Worm (Caenorhabditis elegans) whole organism, young adult: ENCODE measurements around the gene col-96.

ENCODE experiments used
- B0019.2 ChIP-seq: fragments of 200-800 bp; sonication (Bioruptor generic); conservative IDR thresholded peaks from 2 replicates; pipeline ENCODE4 v1.3.6; 2022; ENCODE audit warnings: missing genetic modification reagents, missing genetic modification characterization, missing compliant biosample characterization
- B0336.3 ChIP-seq: fragments of 200-800 bp; sonication (Bioruptor generic); IDR thresholded peaks from 2 replicates; pipeline ENCODE4 v1.3.6; 2022; ENCODE audit warnings: missing genetic modification characterization, missing compliant biosample characterization
- F33H1.4 ChIP-seq: fragments of 200-800 bp; sonication (Bioruptor generic); IDR thresholded peaks from 2 replicates; pipeline ENCODE4 v1.3.6; 2022; ENCODE audit warnings: missing genetic modification reagents, missing genetic modification characterization, missing compliant biosample characterization
- F39B2.1 ChIP-seq: fragments of 200-800 bp; sonication (Bioruptor generic); IDR thresholded peaks from 2 replicates; pipeline ENCODE4 v1.3.6; 2022; ENCODE audit warnings: missing genetic modification reagents, missing genetic modification characterization, missing compliant biosample characterization
- F49E8.2 ChIP-seq: sonication (generic microtip); optimal IDR thresholded peaks from 3 replicates; lab custom pipeline; 2017; ENCODE audit warnings: missing genetic modification characterization, mild to moderate bottlenecking, missing compliant biosample characterization, antibody characterized with exemption, moderate library complexity; ENCODE audit not compliant: insufficient read depth
- F52B5.7 ChIP-seq: sonication (generic microtip); optimal IDR thresholded peaks from 2 replicates; lab custom pipeline; 2016; ENCODE audit warnings: mild to moderate bottlenecking, missing genetic modification characterization, missing compliant biosample characterization
- F57C9.4 ChIP-seq: sonication (generic microtip); optimal IDR thresholded peaks from 2 replicates; lab custom pipeline; 2017; ENCODE audit warnings: mild to moderate bottlenecking, missing genetic modification characterization, missing compliant biosample characterization
- K11D2.4 ChIP-seq: fragments of 200-800 bp; sonication (Bioruptor generic); IDR thresholded peaks from 2 replicates; pipeline ENCODE4 v1.3.6; 2022; ENCODE audit warnings: missing genetic modification reagents, missing genetic modification characterization, missing compliant biosample characterization
- T07F8.4 ChIP-seq: sonication (generic microtip); optimal IDR thresholded peaks from 2 replicates; lab custom pipeline; 2016; ENCODE audit warnings: mild to moderate bottlenecking, missing genetic modification characterization, moderate library complexity, missing compliant biosample characterization
- T26A5.8 ChIP-seq: sonication (generic microtip); optimal IDR thresholded peaks from 2 replicates; lab custom pipeline; 2016; ENCODE audit warnings: missing genetic modification characterization, missing compliant biosample characterization
- Y79H2A.3 ChIP-seq: fragments of 200-800 bp; sonication (Bioruptor generic); conservative IDR thresholded peaks from 2 replicates; pipeline ENCODE4 v1.3.6; 2022; ENCODE audit warnings: missing genetic modification reagents, missing genetic modification characterization, missing compliant biosample characterization
- ZK185.1 ChIP-seq: sonication (generic microtip); optimal IDR thresholded peaks from 2 replicates; lab custom pipeline; 2016; ENCODE audit warnings: mild to moderate bottlenecking, missing genetic modification characterization, missing compliant biosample characterization; ENCODE audit not compliant: poor library complexity, severe bottlenecking
- atf-7 ChIP-seq: sonication (generic microtip); optimal IDR thresholded peaks from 2 replicates; lab custom pipeline; 2017; ENCODE audit warnings: mild to moderate bottlenecking, missing genetic modification characterization, missing compliant biosample characterization
- attf-3 ChIP-seq: fragments of 200-800 bp; sonication (Bioruptor generic); conservative IDR thresholded peaks from 2 replicates; pipeline ENCODE4 v1.3.6; 2022; ENCODE audit warnings: missing genetic modification reagents, missing genetic modification characterization, missing compliant biosample characterization
- attf-5 ChIP-seq: fragments of 200-800 bp; sonication (Bioruptor generic); optimal IDR thresholded peaks from 2 replicates; lab custom pipeline; 2018; ENCODE audit warnings: mild to moderate bottlenecking, missing genetic modification characterization, missing compliant biosample characterization
- attf-6 ChIP-seq: fragments of 200-800 bp; sonication (Bioruptor generic); IDR thresholded peaks from 2 replicates; pipeline ENCODE4 v1.3.6; 2022; ENCODE audit warnings: missing genetic modification reagents, missing genetic modification characterization, missing compliant biosample characterization
- ccch-3 ChIP-seq: fragments of 200-800 bp; sonication (Bioruptor generic); optimal IDR thresholded peaks from 2 replicates; lab custom pipeline; 2018; ENCODE audit warnings: mild to moderate bottlenecking, missing genetic modification characterization, missing compliant biosample characterization
- cebp-1 ChIP-seq, 2 experiments: fragments of 200-800 bp in 1 of 2; sonication (Bioruptor generic) in 1 of 2; sonication (generic microtip) in 1 of 2; IDR thresholded peaks in 1 of 2; optimal IDR thresholded peaks in 1 of 2; 2 replicates each; pipeline versions ENCODE4 v1.3.6 to Lab custom; 2017 to 2022; ENCODE audit warnings: missing compliant biosample characterization in 2 of 2, missing genetic modification characterization in 2 of 2, mild to moderate bottlenecking in 1 of 2, missing genetic modification reagents in 1 of 2, moderate library complexity in 1 of 2
- ceh-100 ChIP-seq: fragments of 200-800 bp; sonication (Bioruptor generic); IDR thresholded peaks from 2 replicates; pipeline ENCODE4 v1.3.6; 2022; ENCODE audit warnings: missing genetic modification reagents, missing genetic modification characterization, missing compliant biosample characterization
- ceh-91 ChIP-seq: fragments of 200-800 bp; sonication (Bioruptor generic); IDR thresholded peaks from 2 replicates; pipeline ENCODE4 v1.3.6; 2022; ENCODE audit warnings: missing genetic modification reagents, missing genetic modification characterization, missing compliant biosample characterization
- egl-44 ChIP-seq: fragments of 200-800 bp; sonication (Bioruptor generic); IDR thresholded peaks from 2 replicates; pipeline ENCODE4 v1.3.6; 2022; ENCODE audit warnings: missing genetic modification reagents, missing genetic modification characterization, missing compliant biosample characterization
- hlh-26 ChIP-seq: fragments of 200-800 bp; sonication (Bioruptor generic); conservative IDR thresholded peaks from 2 replicates; pipeline ENCODE4 v1.3.6; 2022; ENCODE audit warnings: missing genetic modification reagents, missing genetic modification characterization, missing compliant biosample characterization
- hmg-1.2 ChIP-seq: fragments of 200-800 bp; sonication (Bioruptor generic); IDR thresholded peaks from 2 replicates; pipeline ENCODE4 v1.3.6; 2022; ENCODE audit warnings: missing genetic modification reagents, missing genetic modification characterization, missing compliant biosample characterization
- lag-1 ChIP-seq: fragments of 200-800 bp; sonication (Bioruptor generic); IDR thresholded peaks from 2 replicates; pipeline ENCODE4 v1.3.6; 2022; ENCODE audit warnings: missing genetic modification reagents, missing genetic modification characterization, missing compliant biosample characterization
- let-526 ChIP-seq: fragments of 200-800 bp; sonication (Bioruptor generic); IDR thresholded peaks from 2 replicates; pipeline ENCODE4 v1.3.6; 2022; ENCODE audit warnings: missing genetic modification reagents, missing genetic modification characterization, missing compliant biosample characterization
- lir-1 ChIP-seq: fragments of 200-800 bp; sonication (Bioruptor generic); conservative IDR thresholded peaks from 2 replicates; pipeline ENCODE4 v1.3.6; 2022; ENCODE audit warnings: missing genetic modification reagents, missing genetic modification characterization, missing compliant biosample characterization
- lsy-27 ChIP-seq: sonication (generic microtip); optimal IDR thresholded peaks from 2 replicates; lab custom pipeline; 2017; ENCODE audit warnings: missing genetic modification characterization, mild to moderate bottlenecking, missing compliant biosample characterization, antibody characterized with exemption, missing genotype, borderline replicate concordance; ENCODE audit not compliant: insufficient read depth
- madf-8 ChIP-seq: fragments of 200-800 bp; sonication (Bioruptor generic); conservative IDR thresholded peaks from 2 replicates; pipeline ENCODE4 v1.3.6; 2022; ENCODE audit warnings: missing genetic modification reagents, missing genetic modification characterization, missing compliant biosample characterization
- mcd-1 ChIP-seq: fragments of 200-800 bp; sonication (Bioruptor generic); IDR thresholded peaks from 2 replicates; pipeline ENCODE4 v1.3.6; 2022; ENCODE audit warnings: missing genetic modification reagents, missing genetic modification characterization, missing compliant biosample characterization
- mes-4 ChIP-seq: sonication (generic microtip); optimal IDR thresholded peaks from 2 replicates; lab custom pipeline; 2016; ENCODE audit warnings: missing genotype, missing genetic modification characterization, missing compliant biosample characterization
- nhr-179 ChIP-seq: sonication (generic microtip); optimal IDR thresholded peaks from 2 replicates; lab custom pipeline; 2016; ENCODE audit warnings: mild to moderate bottlenecking, missing genetic modification characterization, missing compliant biosample characterization
- nhr-80 ChIP-seq: sonication (generic microtip); optimal IDR thresholded peaks from 2 replicates; lab custom pipeline; 2016; ENCODE audit warnings: missing genetic modification characterization, missing compliant biosample characterization
- nhr-90 ChIP-seq: sonication (generic microtip); optimal IDR thresholded peaks from 2 replicates; lab custom pipeline; 2016; ENCODE audit warnings: missing genotype, mild to moderate bottlenecking, missing genetic modification characterization, missing compliant biosample characterization
- pbrm-1 ChIP-seq: fragments of 200-800 bp; sonication (Bioruptor generic); IDR thresholded peaks from 2 replicates; pipeline ENCODE4 v1.3.6; 2022; ENCODE audit warnings: missing genetic modification reagents, missing genetic modification characterization, missing compliant biosample characterization
- sdz-38 ChIP-seq: sonication (generic microtip); optimal IDR thresholded peaks from 2 replicates; lab custom pipeline; 2016; ENCODE audit warnings: missing genotype, missing genetic modification characterization, missing compliant biosample characterization
- snpc-1.3 ChIP-seq: sonication (generic microtip); optimal IDR thresholded peaks from 2 replicates; lab custom pipeline; 2017; ENCODE audit warnings: missing genetic modification characterization, mild to moderate bottlenecking, missing compliant biosample characterization, antibody characterized with exemption, moderate library complexity, missing genotype, missing genetic modification reagents; ENCODE audit not compliant: insufficient read depth
- snpc-3.4 ChIP-seq: sonication (generic microtip); optimal IDR thresholded peaks from 2 replicates; lab custom pipeline; 2017; ENCODE audit warnings: missing genetic modification characterization, mild to moderate bottlenecking, missing compliant biosample characterization, antibody characterized with exemption, moderate library complexity, missing genotype, missing genetic modification reagents
- sptf-2 ChIP-seq: fragments of 200-800 bp; sonication (Bioruptor generic); optimal IDR thresholded peaks from 2 replicates; lab custom pipeline; 2018; ENCODE audit warnings: mild to moderate bottlenecking, missing genetic modification characterization, missing compliant biosample characterization
- zfh-2 ChIP-seq: fragments of 200-800 bp; sonication (Bioruptor generic); conservative IDR thresholded peaks from 2 replicates; pipeline ENCODE4 v1.3.6; 2022; ENCODE audit warnings: missing genetic modification reagents, missing genetic modification characterization, missing compliant biosample characterization
- zim-3 ChIP-seq: sonication (generic microtip); optimal IDR thresholded peaks from 2 replicates; lab custom pipeline; 2017; ENCODE audit warnings: mild to moderate bottlenecking, missing genetic modification characterization, moderate library complexity, missing compliant biosample characterization
- ztf-25 ChIP-seq: fragments of 200-800 bp; sonication (Bioruptor generic); IDR thresholded peaks from 2 replicates; pipeline ENCODE4 v1.3.6; 2022; ENCODE audit warnings: missing genetic modification reagents, missing genetic modification characterization, missing compliant biosample characterization

col-96 gene

DNA sequence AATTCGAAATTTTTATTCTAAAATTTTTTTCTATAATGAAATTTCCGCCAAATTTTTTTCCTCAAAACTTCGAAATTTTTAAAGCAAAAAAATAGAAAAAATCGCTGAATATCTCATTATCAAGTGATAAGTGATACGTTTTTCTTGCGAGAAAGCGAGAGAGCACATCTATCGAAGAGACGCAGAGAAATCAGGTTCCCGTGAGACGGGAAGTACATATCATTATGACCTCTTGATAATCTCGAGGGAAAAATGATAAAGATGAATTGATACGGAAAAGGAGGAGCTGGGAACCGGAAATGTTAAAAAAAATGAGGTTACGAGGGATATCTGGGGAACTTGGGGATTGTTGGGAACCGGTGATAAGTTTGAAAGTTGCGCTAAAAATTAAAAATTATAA is 20.4 kb upstream of the col-96 start:
- TF ChIP-seq ceh-91 (GFP tag; lab: Robert Waterston, UW) (no peak), Y79H2A.3 (GFP tag; lab: Robert Waterston, UW) (no peak), atf-7 (tag; lab: Kevin White, UChicago) (no peak), nhr-80 (tag; lab: Kevin White, UChicago) (peak; percentile 4), hlh-26 (GFP tag; lab: Robert Waterston, UW) (no peak), F57C9.4 (tag; lab: Kevin White, UChicago) (no peak), madf-8 (GFP tag; lab: Robert Waterston, UW) (no peak), zfh-2 (GFP tag; lab: Robert Waterston, UW) (no peak), sptf-2 (GFP tag; lab: Kevin White, UChicago) (no peak), lag-1 (GFP tag; lab: Robert Waterston, UW) (no peak), ZK185.1 (tag; lab: Kevin White, UChicago) (no peak), hmg-1.2 (GFP tag; lab: Robert Waterston, UW) (peak; percentile 72), T07F8.4 (tag; lab: Kevin White, UChicago) (no peak), attf-5 (no peak), nhr-179 (no peak), egl-44 (no peak), mcd-1 (GFP tag; lab: Robert Waterston, UW) (0 out of 2 replicates have a peak, but pooled peaks have one; percentile 7), B0019.2 (GFP tag; lab: Robert Waterston, UW) (no peak), F49E8.2 (tag; lab: Kevin White, UChicago) (no peak), K11D2.4 (GFP tag; lab: Robert Waterston, UW) (no peak), ccch-3 (GFP tag; lab: Kevin White, UChicago) (no peak), lsy-27 (tag; lab: Kevin White, UChicago) (no peak), B0336.3 (GFP tag; lab: Robert Waterston, UW) (no peak), ztf-25 (GFP tag; lab: Robert Waterston, UW) (no peak), sdz-38 (no peak), snpc-1.3 (tag; lab: Kevin White, UChicago) (no peak), zim-3 (tag; lab: Kevin White, UChicago) (no peak)

DNA sequence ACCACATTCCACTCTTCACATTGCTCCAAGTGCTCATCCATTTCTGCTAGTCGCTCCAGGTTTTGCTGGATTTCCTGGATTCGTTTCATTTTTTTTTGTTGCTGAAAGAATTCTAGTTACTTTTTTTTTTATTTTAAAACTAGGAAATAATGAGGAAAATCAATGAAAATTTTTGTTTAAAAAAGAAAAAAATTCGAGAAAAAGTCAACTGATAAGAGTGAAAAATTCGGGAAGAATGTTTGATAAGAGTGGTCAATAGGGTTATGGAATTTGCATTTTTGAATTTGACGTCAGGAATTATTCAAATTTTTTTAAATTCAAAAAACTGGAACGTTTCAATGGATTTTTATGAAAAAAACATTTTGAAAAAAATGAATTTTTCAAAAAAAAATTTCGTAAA is 20.0 kb upstream of the col-96 start, which contains the start of gene Y41C4A.12:
Gene Y41C4A.12, minus strand, starts transcription at position 101 of the 400 bp plus-strand sequence.
- TF ChIP-seq cebp-1 (GFP tag; IDR thresholded peaks at IDR 0.05; lab: Robert Waterston, UW) (no peak), cebp-1 (tag; optimal IDR thresholded peaks at IDR 0.05; lab: Kevin White, UChicago) (no peak), mes-4 (tag; lab: Kevin White, UChicago) (no peak), snpc-3.4 (tag; lab: Kevin White, UChicago) (no peak), nhr-90 (tag; lab: Kevin White, UChicago) (no peak), let-526 (GFP tag; lab: Robert Waterston, UW) (no peak), attf-3 (GFP tag; lab: Robert Waterston, UW) (no peak), F33H1.4 (GFP tag; lab: Robert Waterston, UW) (no peak), attf-6 (GFP tag; lab: Robert Waterston, UW) (no peak), T26A5.8 (tag; lab: Kevin White, UChicago) (no peak), ceh-100 (GFP tag; lab: Robert Waterston, UW) (no peak), pbrm-1 (GFP tag; lab: Robert Waterston, UW) (no peak), F52B5.7 (tag; lab: Kevin White, UChicago) (no peak), lir-1 (no peak), sptf-2 (GFP tag; lab: Kevin White, UChicago) (no peak), F39B2.1 (GFP tag; lab: Robert Waterston, UW) (no peak)
